Fruit fly (Drosophila melanogaster) whole organism, embryonic: ENCODE measurements around the gene CG14839.
A peak's percentile ranks its signal among the peaks of the same experiment; 100 is the strongest.

Source experiments
- Asciz ChIP-seq: fragments of 200-800 bp; sonication (Bioruptor generic); optimal IDR thresholded peaks from 2 replicates; lab custom pipeline; 2017; ENCODE audit warnings: missing biosample characterization, mild to moderate bottlenecking, missing genetic modification characterization, missing genetic modification reagents
- BEAF-32 ChIP-seq: fragments of 200-800 bp; sonication (Bioruptor generic); optimal IDR thresholded peaks from 3 replicates; lab custom pipeline; 2017; ENCODE audit warnings: missing biosample characterization, missing genetic modification characterization, mild to moderate bottlenecking, moderate library complexity, missing genetic modification reagents
- C15 ChIP-seq: fragments of 200-800 bp; sonication (Bioruptor generic); IDR thresholded peaks from 3 replicates; pipeline ENCODE4 v1.3.6; 2022; ENCODE audit warnings: missing biosample characterization, missing genetic modification characterization
- CG10462 ChIP-seq: fragments of 200-800 bp; sonication (Bioruptor generic); optimal IDR thresholded peaks from 2 replicates; lab custom pipeline; 2016; ENCODE audit warnings: missing biosample characterization, missing genetic modification characterization
- CG11247 ChIP-seq: fragments of 200-800 bp; sonication (Bioruptor generic); IDR thresholded peaks from 2 replicates; pipeline ENCODE4 v1.3.6; 2022; ENCODE audit warnings: missing biosample characterization, missing genetic modification characterization
- CG13424 ChIP-seq: fragments of 200-800 bp; sonication (Bioruptor generic); optimal IDR thresholded peaks from 2 replicates; lab custom pipeline; 2019; ENCODE audit warnings: missing biosample characterization, mild to moderate bottlenecking, missing genetic modification characterization, moderate library complexity
- CG1603 ChIP-seq: fragments of 200-800 bp; sonication (Bioruptor generic); optimal IDR thresholded peaks from 2 replicates; lab custom pipeline; 2019; ENCODE audit warnings: missing biosample characterization, mild to moderate bottlenecking, missing genetic modification characterization, moderate library complexity
- CG16779 ChIP-seq: fragments of 200-800 bp; sonication (Bioruptor generic); IDR thresholded peaks from 2 replicates; pipeline ENCODE4 v1.3.6; 2022; ENCODE audit warnings: missing biosample characterization, missing genetic modification characterization
- CG2875 ChIP-seq: fragments of 200-800 bp; sonication (Bioruptor generic); optimal IDR thresholded peaks from 2 replicates; lab custom pipeline; 2017; ENCODE audit warnings: missing biosample characterization, mild to moderate bottlenecking, missing genetic modification characterization, missing genetic modification reagents
- CG30403 ChIP-seq: fragments of 200-800 bp; sonication (Bioruptor generic); optimal IDR thresholded peaks from 3 replicates; lab custom pipeline; 2016; ENCODE audit warnings: missing biosample characterization, missing genetic modification characterization
- CG3838 ChIP-seq: fragments of 200-800 bp; sonication (Bioruptor generic); optimal IDR thresholded peaks from 3 replicates; lab custom pipeline; 2016; ENCODE audit warnings: missing biosample characterization, missing genetic modification characterization
- CG6254 ChIP-seq: fragments of 200-800 bp; sonication (Bioruptor generic); optimal IDR thresholded peaks from 3 replicates; lab custom pipeline; 2017; ENCODE audit warnings: mild to moderate bottlenecking, missing biosample characterization, missing genetic modification reagents, missing genetic modification characterization
- CG6854 ChIP-seq: fragments of 200-800 bp; sonication (Bioruptor generic); optimal IDR thresholded peaks from 3 replicates; lab custom pipeline; 2017; ENCODE audit warnings: missing biosample characterization, mild to moderate bottlenecking, missing genetic modification characterization
- CG7786 ChIP-seq: fragments of 200-800 bp; sonication (Bioruptor generic); optimal IDR thresholded peaks from 2 replicates; lab custom pipeline; 2016; ENCODE audit warnings: missing biosample characterization, missing genetic modification characterization
- CG7928 ChIP-seq: fragments of 200-800 bp; sonication (Bioruptor generic); optimal IDR thresholded peaks from 2 replicates; lab custom pipeline; 2017; ENCODE audit warnings: missing biosample characterization, mild to moderate bottlenecking, missing genetic modification characterization
- CG9727 ChIP-seq: fragments of 200-800 bp; sonication (Bioruptor generic); optimal IDR thresholded peaks from 3 replicates; lab custom pipeline; 2017; ENCODE audit warnings: missing biosample characterization, mild to moderate bottlenecking, missing genetic modification characterization
- CHES-1-like ChIP-seq: fragments of 200-800 bp; sonication (Bioruptor generic); optimal IDR thresholded peaks from 2 replicates; lab custom pipeline; 2016; ENCODE audit warnings: missing biosample characterization, missing genetic modification characterization
- CTCF ChIP-seq: fragments of 200-800 bp; sonication (Bioruptor generic); optimal IDR thresholded peaks from 2 replicates; lab custom pipeline; 2017; ENCODE audit warnings: missing biosample characterization, mild to moderate bottlenecking, missing genetic modification characterization, moderate library complexity
- CrebB ChIP-seq: fragments of 200-800 bp; sonication (Bioruptor generic); optimal IDR thresholded peaks from 3 replicates; lab custom pipeline; 2018; ENCODE audit warnings: missing biosample characterization, mild to moderate bottlenecking, missing genetic modification characterization
- D ChIP-seq, 2 experiments: fragments of 200-800 bp in 1 of 2; fragments of >200 bp in 1 of 2; sonication (Bioruptor generic) in 1 of 2; optimal IDR thresholded peaks; 2 replicates in 1 of 2; 3 replicates in 1 of 2; lab custom pipeline; 2017; ENCODE audit warnings: mild to moderate bottlenecking in 1 of 2, missing biosample characterization in 1 of 2, missing genetic modification characterization in 1 of 2, missing genetic modification reagents in 1 of 2
- Dad ChIP-seq: fragments of 200-800 bp; sonication (Bioruptor generic); optimal IDR thresholded peaks from 3 replicates; lab custom pipeline; 2016; ENCODE audit warnings: missing biosample characterization, missing genetic modification characterization
- E2f2 ChIP-seq: fragments of 200-800 bp; sonication (Bioruptor generic); IDR thresholded peaks from 2 replicates; pipeline ENCODE4 v1.3.6; 2022; ENCODE audit warnings: missing biosample characterization, missing genetic modification characterization
- Fer2 ChIP-seq: fragments of 200-800 bp; sonication (Bioruptor generic); optimal IDR thresholded peaks from 2 replicates; lab custom pipeline; 2018; ENCODE audit warnings: missing biosample characterization, mild to moderate bottlenecking, missing genetic modification characterization, moderate library complexity
- Fer3 ChIP-seq: fragments of 200-800 bp; sonication (Bioruptor generic); optimal IDR thresholded peaks from 2 replicates; lab custom pipeline; 2018; ENCODE audit warnings: missing biosample characterization, mild to moderate bottlenecking, missing genetic modification characterization, moderate library complexity
- Hr3 ChIP-seq: fragments of 200-800 bp; sonication (Bioruptor generic); optimal IDR thresholded peaks from 3 replicates; lab custom pipeline; 2016; ENCODE audit warnings: missing biosample characterization, missing genetic modification characterization
- MTF-1 ChIP-seq: fragments of 200-800 bp; sonication (Bioruptor generic); optimal IDR thresholded peaks from 2 replicates; lab custom pipeline; 2018; ENCODE audit warnings: missing biosample characterization, mild to moderate bottlenecking, missing genetic modification characterization, borderline replicate concordance
- PHDP ChIP-seq: fragments of 200-800 bp; sonication (Bioruptor generic); optimal IDR thresholded peaks from 3 replicates; lab custom pipeline; 2018; ENCODE audit warnings: missing biosample characterization, mild to moderate bottlenecking, missing genetic modification characterization, moderate library complexity
- Rx ChIP-seq: fragments of 200-800 bp; sonication (Bioruptor generic); IDR thresholded peaks from 2 replicates; pipeline ENCODE4 v1.3.6; 2022; ENCODE audit warnings: missing biosample characterization, missing genetic modification characterization
- ap ChIP-seq: fragments of 200-800 bp; sonication (Bioruptor generic); IDR thresholded peaks from 2 replicates; pipeline ENCODE4 v1.3.6; 2022; ENCODE audit warnings: missing biosample characterization, missing genetic modification characterization
- bowl ChIP-seq: fragments of 200-800 bp; sonication (Bioruptor generic); IDR thresholded peaks from 2 replicates; pipeline ENCODE4 v1.3.6; 2022; ENCODE audit warnings: missing biosample characterization, missing genetic modification characterization
- caup ChIP-seq: fragments of 200-800 bp; sonication (Bioruptor generic); optimal IDR thresholded peaks from 3 replicates; lab custom pipeline; 2017; ENCODE audit warnings: missing biosample characterization, mild to moderate bottlenecking, missing genetic modification characterization, moderate library complexity; ENCODE audit not compliant: severe bottlenecking
- dpn ChIP-seq, 2 experiments: fragments of 200-800 bp; sonication (Bioruptor generic); optimal IDR thresholded peaks; 3 replicates each; lab custom pipeline; 2016; ENCODE audit warnings: missing biosample characterization in 2 of 2, missing genetic modification characterization in 2 of 2
- ewg ChIP-seq: fragments of 200-800 bp; sonication (Bioruptor generic); optimal IDR thresholded peaks from 3 replicates; lab custom pipeline; 2017; ENCODE audit warnings: mild to moderate bottlenecking, missing biosample characterization, missing genetic modification reagents, missing genetic modification characterization
- ftz-f1 ChIP-seq: fragments of 200-800 bp; sonication (Bioruptor generic); optimal IDR thresholded peaks from 2 replicates; lab custom pipeline; 2016; ENCODE audit warnings: missing biosample characterization, missing genetic modification characterization
- fu2 ChIP-seq: fragments of 200-800 bp; sonication (Bioruptor generic); optimal IDR thresholded peaks from 2 replicates; lab custom pipeline; 2016; ENCODE audit warnings: missing biosample characterization, missing genetic modification characterization
- gcm2 ChIP-seq: fragments of 200-800 bp; sonication (Bioruptor generic); optimal IDR thresholded peaks from 2 replicates; lab custom pipeline; 2016; ENCODE audit warnings: missing biosample characterization, missing genetic modification characterization
- gem ChIP-seq: fragments of 200-800 bp; sonication (Bioruptor generic); optimal IDR thresholded peaks from 2 replicates; lab custom pipeline; 2019; ENCODE audit warnings: missing biosample characterization, mild to moderate bottlenecking, missing genetic modification characterization, moderate library complexity
- gt ChIP-seq: fragments of 200-800 bp; sonication (Bioruptor generic); IDR thresholded peaks from 2 replicates; pipeline ENCODE4 v1.3.6; 2022; ENCODE audit warnings: missing biosample characterization, missing genetic modification characterization
- hb ChIP-seq: fragments of 200-800 bp; sonication (Bioruptor generic); IDR thresholded peaks from 3 replicates; pipeline ENCODE4 v1.3.6; 2022; ENCODE audit warnings: missing biosample characterization, missing genetic modification characterization; ENCODE audit not compliant: partially characterized antibody
- jing ChIP-seq: fragments of 200-800 bp; sonication (Bioruptor generic); optimal IDR thresholded peaks from 2 replicates; lab custom pipeline; 2018; ENCODE audit warnings: missing biosample characterization, mild to moderate bottlenecking, missing genetic modification characterization
- nmo ChIP-seq: fragments of 200-800 bp; sonication (Bioruptor generic); optimal IDR thresholded peaks from 2 replicates; lab custom pipeline; 2018; ENCODE audit warnings: missing biosample characterization, mild to moderate bottlenecking, missing genetic modification characterization, moderate library complexity
- otp ChIP-seq: fragments of 200-800 bp; sonication (Bioruptor generic); IDR thresholded peaks from 3 replicates; pipeline ENCODE4, ENCODE4 v1.3.6; 2022; ENCODE audit warnings: missing biosample characterization, missing genetic modification characterization
- pita ChIP-seq: fragments of 200-800 bp; sonication (Bioruptor generic); optimal IDR thresholded peaks from 2 replicates; lab custom pipeline; 2017; ENCODE audit warnings: missing biosample characterization, mild to moderate bottlenecking, missing genetic modification characterization
- sens-2 ChIP-seq: fragments of 200-800 bp; sonication (Bioruptor generic); IDR thresholded peaks from 2 replicates; pipeline ENCODE4 v1.3.6; 2022; ENCODE audit warnings: missing biosample characterization, missing genetic modification characterization
- sug ChIP-seq: fragments of 200-800 bp; optimal IDR thresholded peaks from 2 replicates; lab custom pipeline; 2019; ENCODE audit warnings: missing biosample characterization, mild to moderate bottlenecking, missing genetic modification characterization, moderate library complexity
- tap ChIP-seq: fragments of 200-800 bp; optimal IDR thresholded peaks from 3 replicates; lab custom pipeline; 2019; ENCODE audit warnings: missing biosample characterization, mild to moderate bottlenecking, missing genetic modification characterization, moderate library complexity
- tgo ChIP-seq: fragments of 200-800 bp; sonication (Bioruptor generic); IDR thresholded peaks from 3 replicates; pipeline ENCODE4 v1.3.6; 2022; ENCODE audit warnings: missing biosample characterization, missing genetic modification characterization
- tio ChIP-seq: fragments of 200-800 bp; sonication (Bioruptor generic); optimal IDR thresholded peaks from 2 replicates; lab custom pipeline; 2017; ENCODE audit warnings: missing biosample characterization, missing genetic modification characterization, inconsistent platforms
- usp ChIP-seq: fragments of >200 bp; optimal IDR thresholded peaks from 2 replicates; lab custom pipeline; 2017; ENCODE audit warnings: missing biosample characterization, missing genetic modification characterization
- wdn ChIP-seq: fragments of 200-800 bp; sonication (Bioruptor generic); IDR thresholded peaks from 2 replicates; pipeline ENCODE4 v1.3.6; 2022; ENCODE audit warnings: missing biosample characterization, missing genetic modification characterization
- wek ChIP-seq: fragments of 200-800 bp; sonication (Bioruptor generic); optimal IDR thresholded peaks from 3 replicates; lab custom pipeline; 2018; ENCODE audit warnings: missing biosample characterization, mild to moderate bottlenecking, missing genetic modification characterization, moderate library complexity

The CG14839 gene

dm6 chr3R:14283042-14283626, 20.9 kb downstream of the CG14839 start (continued):
- TF ChIP-seq hb (GFP tag; lab: Robert Waterston, UW) (no peak), CG16779 (GFP tag; lab: Robert Waterston, UW) (no peak), Fer2 (no peak), gem (tag; lab: Kevin White, UChicago) (peak; percentile 71), sens-2 (no peak), nmo (GFP tag; lab: Kevin White, UChicago) (peak; percentile 42), CrebB (no peak), fu2 (GFP tag; lab: Kevin White, UChicago) (peak; percentile 62), CG6254 (GFP tag; lab: Kevin White, UChicago) (no peak), Fer3 (tag; lab: Kevin White, UChicago) (peak; percentile 10), caup (GFP tag; lab: Kevin White, UChicago) (no peak), CG10462 (GFP tag; lab: Kevin White, UChicago) (peak; percentile 14), MTF-1 (no peak), jing (peak; percentile 43), sug (tag; lab: Kevin White, UChicago) (no peak), E2f2 (GFP tag; lab: Robert Waterston, UW) (no peak), ap (no peak), usp (GFP tag; lab: Kevin White, UChicago) (no peak), CG9727 (GFP tag; lab: Kevin White, UChicago) (no peak), C15 (GFP tag; lab: Robert Waterston, UW) (no peak), CG3838 (GFP tag; lab: Kevin White, UChicago) (no peak), tgo (GFP tag; lab: Robert Waterston, UW) (no peak), D (optimal IDR thresholded peaks at IDR 0.05; lab: Kevin White, UChicago) (no peak), D (GFP tag; optimal IDR thresholded peaks at IDR 0.05; lab: Kevin White, UChicago) (no peak), Rx (GFP tag; lab: Robert Waterston, UW) (no peak), CG13424 (tag; lab: Kevin White, UChicago) (peak; percentile 40), CG7928 (no peak), pita (no peak), Hr3 (GFP tag; lab: Kevin White, UChicago) (peak; percentile 18), CG2875 (GFP tag; lab: Kevin White, UChicago) (no peak), Dad (GFP tag; lab: Kevin White, UChicago) (no peak), CHES-1-like (GFP tag; lab: Kevin White, UChicago) (no peak), BEAF-32 (GFP tag; lab: Kevin White, UChicago) (no peak), gt (GFP tag; lab: Robert Waterston, UW) (no peak), tap (tag; lab: Kevin White, UChicago) (no peak), CG6854 (GFP tag; lab: Kevin White, UChicago) (no peak), bowl (GFP tag; lab: Robert Waterston, UW) (no peak), CTCF (GFP tag; lab: Kevin White, UChicago) (no peak), tio (GFP tag; lab: Kevin White, UChicago) (peak; percentile 67), CG7786 (GFP tag; lab: Kevin White, UChicago) (peak; percentile 52), CG11247 (GFP tag; lab: Robert Waterston, UW) (no peak), CG1603 (tag; lab: Kevin White, UChicago) (peak; percentile 32), PHDP (tag; lab: Kevin White, UChicago) (peak; percentile 46), gcm2 (GFP tag; lab: Kevin White, UChicago) (no peak), dpn (GFP tag; optimal IDR thresholded peaks at IDR 0.05; lab: Kevin White, UChicago) (peak; percentile 25 to 63), wek (GFP tag; lab: Kevin White, UChicago) (no peak), ftz-f1 (GFP tag; lab: Kevin White, UChicago) (no peak), CG30403 (peak; percentile 50), otp (GFP tag; lab: Robert Waterston, UW) (no peak), ewg (GFP tag; lab: Kevin White, UChicago) (peak; percentile 6), wdn (GFP tag; lab: Robert Waterston, UW) (no peak), Asciz (no peak)
